Fruit fly (Drosophila melanogaster): ENCODE measurements around the gene Kap-alpha3.

The Kap-alpha3 gene

dm6 chr3R:9586663-9587248 is 9.2 kb upstream of the Kap-alpha3 start, which contains the start of gene P58IPK (continued):
- no peak for TF ChIP-seq sima (GFP tag; optimal IDR thresholded peaks at IDR 0.05)
- peak; percentile 65 for TF ChIP-seq CG9215 (GFP tag; IDR thresholded peaks at IDR 0.05)
- peak; percentile 98 for TF ChIP-seq Xbp1 (GFP tag; optimal IDR thresholded peaks at IDR 0.05)
- peak; percentile 74 for TF ChIP-seq CG33213 (GFP tag; optimal IDR thresholded peaks at IDR 0.05)
- TF ChIP-seq dimm (GFP tag; IDR thresholded peaks at IDR 0.05), result no peak
- peak; percentile 74 for TF ChIP-seq nerfin-2 (GFP tag; IDR thresholded peaks at IDR 0.05; ENCODE audit: partially characterized antibody)
- peak; percentile 72 for TF ChIP-seq NFAT (GFP tag; IDR thresholded peaks at IDR 0.05)
- no peak for TF ChIP-seq eve (GFP tag; optimal IDR thresholded peaks at IDR 0.05)
- TF ChIP-seq CG32772 (GFP tag; IDR thresholded peaks at IDR 0.05), result 0 out of 2 replicates have a peak, but pooled peaks have one; percentile 13
- no peak for TF ChIP-seq CG2889 (GFP tag; IDR thresholded peaks at IDR 0.05)
- no peak for TF ChIP-seq fru (optimal IDR thresholded peaks at IDR 0.05)
- peak; percentile 49 for TF ChIP-seq Blimp-1 (GFP tag; optimal IDR thresholded peaks at IDR 0.05)
- peak; percentile 66 for TF ChIP-seq chn (GFP tag; optimal IDR thresholded peaks at IDR 0.05)
- no peak for TF ChIP-seq CG12219 (GFP tag; optimal IDR thresholded peaks at IDR 0.05)
- TF ChIP-seq bbx (GFP tag; IDR thresholded peaks at IDR 0.05; ENCODE audit: partially characterized antibody), result peak; percentile 95
- peak; percentile 91 for TF ChIP-seq slbo (GFP tag; IDR thresholded peaks at IDR 0.05)
- no peak for TF ChIP-seq z (GFP tag; IDR thresholded peaks at IDR 0.05)
- TF ChIP-seq Ravus (GFP tag; IDR thresholded peaks at IDR 0.05), result no peak; the same call in 1 of the 2 replicates
- peak; percentile 32 for TF ChIP-seq CG15696 (tag; optimal IDR thresholded peaks at IDR 0.05)
- TF ChIP-seq CG3163 (GFP tag; optimal IDR thresholded peaks at IDR 0.05), result peak; percentile 58
- TF ChIP-seq Hr39 (optimal IDR thresholded peaks at IDR 0.05), result no peak
- TF ChIP-seq ac (GFP tag; optimal IDR thresholded peaks at IDR 0.05), result no peak
- peak; percentile 24 for TF ChIP-seq exex (tag; optimal IDR thresholded peaks at IDR 0.05)
- peak; percentile 38; the same call in 1 of the 2 replicates for TF ChIP-seq crol (GFP tag; IDR thresholded peaks at IDR 0.05)
- TF ChIP-seq ash1 (GFP tag; optimal IDR thresholded peaks at IDR 0.05), result peak; percentile 40
- TF ChIP-seq Adf1 (GFP tag; IDR thresholded peaks at IDR 0.05), result peak; percentile 66
- TF ChIP-seq chif (GFP tag; optimal IDR thresholded peaks at IDR 0.05), result peak; percentile 42 to 57
- TF ChIP-seq Ssrp (tag; optimal IDR thresholded peaks at IDR 0.05), result peak; percentile 38
- TF ChIP-seq CG14014 (GFP tag; IDR thresholded peaks at IDR 0.05), result peak; percentile 56
- peak; percentile 75 for TF ChIP-seq CG17361 (GFP tag; IDR thresholded peaks at IDR 0.05)
- no peak for TF ChIP-seq Hmx (GFP tag; optimal IDR thresholded peaks at IDR 0.05)
- TF ChIP-seq Fer2 (tag; optimal IDR thresholded peaks at IDR 0.05), result no peak
- peak; percentile 60 for TF ChIP-seq CG8924 (tag; optimal IDR thresholded peaks at IDR 0.05)
- peak; percentile 90 for TF ChIP-seq CG2116 (GFP tag; optimal IDR thresholded peaks at IDR 0.05)
- TF ChIP-seq CG13296 (GFP tag; optimal IDR thresholded peaks at IDR 0.05), result peak; percentile 28
- no peak for TF ChIP-seq emc (GFP tag; optimal IDR thresholded peaks at IDR 0.05)
- TF ChIP-seq CG4282 (GFP tag; optimal IDR thresholded peaks at IDR 0.05), result peak; percentile 0
- peak; percentile 90 for TF ChIP-seq CG7963 (GFP tag; IDR thresholded peaks at IDR 0.05; ENCODE audit: partially characterized antibody)
- no peak for TF ChIP-seq pita (GFP tag; optimal IDR thresholded peaks at IDR 0.05)
- peak; percentile 64 for TF ChIP-seq Xrp1 (GFP tag; IDR thresholded peaks at IDR 0.05)
- no peak for TF ChIP-seq CG5180 (GFP tag; optimal IDR thresholded peaks at IDR 0.05)
- TF ChIP-seq Antp (GFP tag; optimal IDR thresholded peaks at IDR 0.05), result peak; percentile 77
- peak; percentile 52 for TF ChIP-seq slp2 (GFP tag; optimal IDR thresholded peaks at IDR 0.05)
- TF ChIP-seq CG12236 (GFP tag; optimal IDR thresholded peaks at IDR 0.05), result no peak
- TF ChIP-seq chm (GFP tag; IDR thresholded peaks at IDR 0.05), result no peak; the same call in 1 of the 2 replicates
- TF ChIP-seq twi (tag; optimal IDR thresholded peaks at IDR 0.05), result peak; percentile 31
- no peak for TF ChIP-seq CG2202 (tag; optimal IDR thresholded peaks at IDR 0.05)
- TF ChIP-seq otp (GFP tag; IDR thresholded peaks at IDR 0.05), result no peak
- TF ChIP-seq rib (GFP tag; IDR thresholded peaks at IDR 0.05), result peak; percentile 51
- TF ChIP-seq inv (GFP tag; IDR thresholded peaks at IDR 0.05; ENCODE audit: partially characterized antibody), result peak; percentile 96
- peak; percentile 41 for TF ChIP-seq Camta (GFP tag; optimal IDR thresholded peaks at IDR 0.05)

All from whole organism, embryonic.